Fruit fly (Drosophila melanogaster): ENCODE data around the gene Gr98b.

- TF ChIP-seq pan (optimal IDR thresholded peaks at IDR 0.05) (no peak), psq (optimal IDR thresholded peaks at IDR 0.05) (no peak), usp (GFP tag; optimal IDR thresholded peaks at IDR 0.05) (no peak)
Measured at dm6 chr3R:27502856-27503255, 39.4 kb upstream of the Gr98b start, which contains the start of gene CG5402.
